Worm (Caenorhabditis elegans) whole organism, late embryonic: ENCODE measurements around the gene fbxa-90.

Experiments
- ama-1 ChIP-seq: fragments of 150-350 bp; optimal IDR thresholded peaks from 2 replicates; lab custom pipeline; 2014
- ceh-22 ChIP-seq: sonication (generic microtip); optimal IDR thresholded peaks from 2 replicates; lab custom pipeline; 2017; ENCODE audit warnings: missing biosample characterization, missing genetic modification characterization
- lim-6 ChIP-seq: sonication (generic microtip); optimal IDR thresholded peaks from 2 replicates; lab custom pipeline; 2016; ENCODE audit warnings: missing genetic modification characterization, missing compliant biosample characterization
- nhr-11 ChIP-seq: fragments of 150-350 bp; optimal IDR thresholded peaks from 2 replicates; lab custom pipeline; 2014; ENCODE audit warnings: missing biosample characterization, missing genetic modification characterization
- pha-4 ChIP-seq: fragments of 150-350 bp; optimal IDR thresholded peaks from 2 replicates; lab custom pipeline; 2018; ENCODE audit warnings: missing biosample characterization, missing genetic modification reagents, missing genetic modification characterization
- pqm-1 ChIP-seq: sonication (generic microtip); optimal IDR thresholded peaks from 2 replicates; lab custom pipeline; 2016; ENCODE audit warnings: missing genetic modification characterization, missing compliant biosample characterization
- sdc-2 ChIP-seq: sonication (generic microtip); optimal IDR thresholded peaks from 2 replicates; lab custom pipeline; 2016; ENCODE audit warnings: missing genotype, missing genetic modification characterization, missing compliant biosample characterization

DNA sequence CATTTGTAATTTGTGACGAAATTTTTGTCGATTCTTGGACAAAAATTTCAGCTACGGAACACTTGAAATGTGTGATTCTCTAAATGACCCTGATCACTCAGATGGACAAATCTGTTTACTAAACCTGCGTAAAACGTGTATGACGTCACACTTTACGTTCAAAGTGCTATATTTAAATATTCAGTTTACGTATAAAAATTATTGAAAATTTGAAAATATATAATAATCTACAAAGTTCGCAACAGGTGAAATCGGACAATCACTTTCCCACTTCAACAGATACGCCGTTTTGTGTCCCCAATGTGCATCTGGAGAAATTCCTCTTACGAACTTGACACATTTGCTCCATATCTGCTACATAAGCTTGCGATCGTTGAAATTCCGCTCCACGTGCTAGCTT lies 38.6 kb downstream of the fbxa-90 start, which contains the start of gene srh-131:
- no peak for TF ChIP-seq pqm-1 (tag; lab: Kevin White, UChicago)
- TF ChIP-seq ama-1 (lab: Kevin White, UChicago): no peak
- TF ChIP-seq sdc-2: no peak
- no peak for TF ChIP-seq ceh-22 (tag; lab: Kevin White, UChicago)
- TF ChIP-seq lim-6 (tag; lab: Kevin White, UChicago): no peak
- no peak for TF ChIP-seq pha-4 (tag; lab: Kevin White, UChicago)
- no peak for TF ChIP-seq nhr-11 (tag; lab: Kevin White, UChicago)
